Fruit fly (Drosophila melanogaster): ENCODE measurements around the gene CG5180.

DNA sequence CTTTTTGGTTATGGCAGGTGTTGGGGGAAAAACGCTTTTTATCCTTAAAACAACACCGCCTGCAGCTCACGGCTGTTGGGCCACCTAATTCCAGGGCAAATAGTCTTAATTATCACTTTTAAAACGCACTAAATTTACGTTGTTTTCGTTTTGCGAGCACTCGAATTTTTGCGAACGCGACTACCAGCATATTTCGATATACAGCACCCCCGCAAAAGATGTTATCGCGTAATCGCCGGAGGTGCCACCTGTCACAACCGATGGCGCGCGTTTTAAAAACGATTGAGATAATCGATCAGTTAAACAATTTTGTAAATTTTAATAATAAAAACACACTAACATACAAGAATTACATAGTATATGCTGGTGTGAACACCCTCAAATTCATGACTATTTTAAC is 5.6 kb upstream of the CG5180 start, which contains the start of gene Stat92E:
- TF ChIP-seq CG9948 (tag; optimal IDR thresholded peaks at IDR 0.05): no peak
- TF ChIP-seq gl (tag; optimal IDR thresholded peaks at IDR 0.05): no peak
- no peak for TF ChIP-seq Pif1A (GFP tag; optimal IDR thresholded peaks at IDR 0.05)
- no peak for TF ChIP-seq CG13204 (GFP tag; optimal IDR thresholded peaks at IDR 0.05)
- TF ChIP-seq CG34367 (tag; optimal IDR thresholded peaks at IDR 0.05): no peak
- TF ChIP-seq CG8159 (tag; optimal IDR thresholded peaks at IDR 0.05): no peak
- no peak for TF ChIP-seq CG12605 (GFP tag; IDR thresholded peaks at IDR 0.05)
- TF ChIP-seq CG10348 (GFP tag; IDR thresholded peaks at IDR 0.05): no peak
- no peak for TF ChIP-seq CG4496 (GFP tag; IDR thresholded peaks at IDR 0.05)
- TF ChIP-seq CG8301 (tag; optimal IDR thresholded peaks at IDR 0.05): no peak
- no peak for TF ChIP-seq CG17806 (tag; optimal IDR thresholded peaks at IDR 0.05)
- TF ChIP-seq Pif1B (GFP tag; optimal IDR thresholded peaks at IDR 0.05): no peak

Data from whole organism, pupa.